Worm (Caenorhabditis elegans): Measurements from ENCODE around the gene ilys-5.

ilys-5 gene

DNA sequence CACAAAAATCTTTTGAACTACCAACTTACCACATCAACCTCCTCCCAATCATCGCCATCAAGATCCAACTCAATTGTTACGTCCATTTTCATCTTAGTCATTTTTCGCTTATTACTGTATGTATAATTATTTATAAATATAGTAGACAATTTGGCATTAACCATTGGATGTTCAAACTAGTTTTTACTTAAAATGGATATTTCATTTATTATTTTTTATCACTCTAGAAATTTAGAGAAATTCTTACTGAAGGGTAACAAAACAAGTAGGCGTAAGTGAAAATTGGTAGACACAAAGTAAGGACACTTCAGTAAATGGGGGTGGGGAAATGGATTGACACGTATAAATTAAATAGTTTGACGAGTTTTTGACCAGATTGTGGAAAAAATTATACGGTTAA, 36.9 kb downstream of the ilys-5 start, which contains the start of gene actl-1:
Gene actl-1, minus strand, starts transcription at position 101 of the 400 bp plus-strand sequence.
- TF ChIP-seq ZK546.5 (tag; optimal IDR thresholded peaks at IDR 0.05) = no peak
- no peak for TF ChIP-seq blmp-1 (tag; optimal IDR thresholded peaks at IDR 0.05; ENCODE audit: insufficient read depth)
- no peak for TF ChIP-seq lin-39 (tag; optimal IDR thresholded peaks at IDR 0.05)
- TF ChIP-seq nhr-77 (tag; optimal IDR thresholded peaks at IDR 0.05) = no peak

DNA sequence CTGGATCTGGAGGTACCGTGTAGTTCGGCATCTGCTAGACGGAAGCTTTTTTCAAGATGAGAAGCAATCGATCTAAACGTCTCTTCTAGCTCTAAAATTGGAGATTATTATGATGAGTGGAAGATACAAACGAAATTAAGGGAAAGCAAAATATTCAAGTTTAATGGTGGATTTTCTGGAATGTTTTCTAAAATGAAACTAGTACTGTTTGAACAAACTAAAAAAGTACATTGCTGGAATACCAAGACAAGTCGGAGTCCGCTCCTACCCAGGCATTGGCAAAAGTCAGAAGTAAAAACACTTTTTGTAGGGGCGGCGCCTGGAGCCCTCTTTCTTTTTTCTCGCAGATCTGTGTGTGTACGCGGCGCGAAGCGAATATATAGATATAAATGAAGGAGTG, 51.9 kb downstream of the ilys-5 start, which contains the start of gene gar-1:
Gene gar-1, minus strand, starts transcription at position 101 of the 400 bp plus-strand sequence.
- TF ChIP-seq nhr-25 (tag; optimal IDR thresholded peaks at IDR 0.05) (no peak), crh-2 (tag; optimal IDR thresholded peaks at IDR 0.05) (no peak), ztf-11 (tag; optimal IDR thresholded peaks at IDR 0.05) (no peak), nhr-77 (tag; optimal IDR thresholded peaks at IDR 0.05) (no peak), nhr-6 (tag; optimal IDR thresholded peaks at IDR 0.05) (no peak), egl-27 (tag; optimal IDR thresholded peaks at IDR 0.05) (no peak), unc-39 (tag; optimal IDR thresholded peaks at IDR 0.05) (no peak), mab-5 (tag; optimal IDR thresholded peaks at IDR 0.05) (no peak), nhr-12 (tag; optimal IDR thresholded peaks at IDR 0.05) (no peak), zag-1 (tag; optimal IDR thresholded peaks at IDR 0.05) (no peak), elt-1 (tag; optimal IDR thresholded peaks at IDR 0.05) (no peak), aly-2 (tag; optimal IDR thresholded peaks at IDR 0.05) (no peak), nhr-237 (tag; optimal IDR thresholded peaks at IDR 0.05) (no peak), C34F6.9 (tag; optimal IDR thresholded peaks at IDR 0.05) (no peak), gmeb-1 (tag; optimal IDR thresholded peaks at IDR 0.05) (no peak), mdl-1 (tag; optimal IDR thresholded peaks at IDR 0.05) (no peak), fos-1 (tag; optimal IDR thresholded peaks at IDR 0.05) (no peak), unc-55 (GFP tag; optimal IDR thresholded peaks at IDR 0.05) (no peak)
